1 fruit fly cellular context compared by ENCODE assay signal in the genomic region with DNA sequence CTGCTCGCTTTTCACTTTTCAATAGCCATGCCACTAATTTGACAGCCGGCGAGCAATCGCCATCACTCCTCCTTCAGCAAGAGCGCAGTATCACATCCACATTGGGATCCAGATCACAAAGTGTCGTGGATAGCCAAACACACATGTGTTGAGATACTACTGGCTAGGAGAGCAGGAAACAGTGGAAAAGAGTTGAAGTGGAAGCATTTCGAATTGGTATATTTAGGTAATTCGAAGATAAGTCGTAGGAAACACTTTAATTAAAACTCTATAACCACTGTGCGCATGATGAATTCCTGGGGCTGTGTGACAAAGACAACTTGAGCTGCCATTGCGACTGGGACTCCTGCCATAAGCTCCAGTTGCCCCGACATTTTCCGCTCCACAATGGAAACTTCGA.
A peak's percentile ranks its signal among the peaks of the same experiment; 100 is the strongest.
TF ChIP-seq lines count a peak whose summit lies in the region.

No protein-coding gene starts in this region.

TF ChIP-seq in whole organism, prepupa, 60 proteins besides CTCF, POLR2A, EP300 and RAD21 (continued from another document):
- TF ChIP-seq CG3032 (tag; optimal IDR thresholded peaks at IDR 0.05; lab: Kevin White, UChicago) = peak; percentile 24
- TF ChIP-seq CG3919 (GFP tag; optimal IDR thresholded peaks at IDR 0.05; lab: Kevin White, UChicago) = peak; percentile 6
- no peak for TF ChIP-seq CG11762 (GFP tag; optimal IDR thresholded peaks at IDR 0.05; lab: Kevin White, UChicago; ENCODE audit: insufficient read depth)
- no peak for TF ChIP-seq vri (GFP tag; optimal IDR thresholded peaks at IDR 0.05; lab: Kevin White, UChicago)
- TF ChIP-seq Smox (GFP tag; optimal IDR thresholded peaks at IDR 0.05; lab: Kevin White, UChicago) = no peak
- TF ChIP-seq CG6854 (GFP tag; optimal IDR thresholded peaks at IDR 0.05; lab: Kevin White, UChicago) = no peak
- peak; percentile 79 for TF ChIP-seq Eip78C (GFP tag; lab: Kevin White, UChicago)
- TF ChIP-seq svp (GFP tag; lab: Kevin White, UChicago) = no peak
- TF ChIP-seq dsx (GFP tag; optimal IDR thresholded peaks at IDR 0.05; lab: Kevin White, UChicago; ENCODE audit: poor library complexity, severe bottlenecking) = no peak
- no peak for TF ChIP-seq Lpt (GFP tag; optimal IDR thresholded peaks at IDR 0.05; lab: Kevin White, UChicago)
- TF ChIP-seq fd85E (GFP tag; optimal IDR thresholded peaks at IDR 0.05; lab: Kevin White, UChicago) = no peak
- TF ChIP-seq CG10631 (GFP tag; optimal IDR thresholded peaks at IDR 0.05; lab: Kevin White, UChicago) = peak; percentile 10
- peak; percentile 52 for TF ChIP-seq CG6808 (GFP tag; optimal IDR thresholded peaks at IDR 0.05; lab: Kevin White, UChicago)
- TF ChIP-seq CG9139 (GFP tag; optimal IDR thresholded peaks at IDR 0.05; lab: Kevin White, UChicago) = no peak
- TF ChIP-seq CG6792 (GFP tag; optimal IDR thresholded peaks at IDR 0.05; lab: Kevin White, UChicago) = peak; percentile 10
- peak; percentile 49; the same call in 1 of the 3 replicates for TF ChIP-seq CG6163 (GFP tag; IDR thresholded peaks at IDR 0.05; lab: Robert Waterston, UW)
- no peak for TF ChIP-seq lz (GFP tag; optimal IDR thresholded peaks at IDR 0.05; lab: Kevin White, UChicago)
- peak; percentile 29 for TF ChIP-seq spab (GFP tag; optimal IDR thresholded peaks at IDR 0.05; lab: Kevin White, UChicago)
- no peak for TF ChIP-seq Hr39 (GFP tag; optimal IDR thresholded peaks at IDR 0.05; lab: Kevin White, UChicago)
- peak; percentile 9 for TF ChIP-seq CG1621 (tag; optimal IDR thresholded peaks at IDR 0.05; lab: Kevin White, UChicago)
- TF ChIP-seq CG10669 (GFP tag; optimal IDR thresholded peaks at IDR 0.05; lab: Kevin White, UChicago) = peak; percentile 49
